Fruit fly (Drosophila melanogaster): ENCODE data around the gene CG32554.

DNA sequence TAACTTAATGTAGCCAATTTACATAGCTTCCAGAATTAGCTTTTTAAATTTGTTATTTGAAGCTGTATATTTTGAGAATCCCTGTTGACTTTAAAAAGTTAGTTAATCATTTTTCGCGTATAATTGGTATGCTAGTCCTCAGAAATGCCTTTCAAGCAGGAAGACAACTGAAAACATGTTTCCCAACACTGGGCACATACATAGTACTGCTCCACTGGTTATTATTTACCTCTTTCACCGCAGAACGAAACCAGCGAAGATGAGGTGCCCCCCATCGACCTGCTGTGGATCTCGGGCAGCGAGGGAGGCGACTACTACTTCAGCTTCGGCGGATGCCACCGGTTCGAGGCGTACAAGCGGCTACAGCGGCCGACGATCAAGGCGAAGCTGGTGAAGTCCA, 5.3 kb upstream of the CG32554 start:
- no peak for TF ChIP-seq psq (optimal IDR thresholded peaks at IDR 0.05)
- no peak for TF ChIP-seq pan (optimal IDR thresholded peaks at IDR 0.05)
- no peak for TF ChIP-seq Dll (optimal IDR thresholded peaks at IDR 0.05)

Data from whole organism.